Worm (Caenorhabditis elegans) whole organism, L4 larva: ENCODE measurements around the gene R09A8.2.

Source experiments
- F26F4.8 ChIP-seq: fragments of 200-800 bp; sonication (Bioruptor generic); conservative IDR thresholded peaks from 2 replicates; pipeline ENCODE4 v1.3.6; 2022; ENCODE audit warnings: missing genetic modification characterization, missing compliant biosample characterization
- F49E8.2 ChIP-seq: sonication (generic microtip); optimal IDR thresholded peaks from 2 replicates; lab custom pipeline; 2016; ENCODE audit warnings: missing compliant biosample characterization, mild to moderate bottlenecking, missing genetic modification characterization, borderline replicate concordance
- T26A8.4 ChIP-seq: fragments of 200-800 bp; sonication (Bioruptor generic); IDR thresholded peaks from 2 replicates; pipeline ENCODE4 v1.3.6; 2022; ENCODE audit warnings: missing genetic modification characterization, missing compliant biosample characterization
- Y105C5A.15 ChIP-seq: fragments of 200-800 bp; sonication (Bioruptor generic); IDR thresholded peaks from 2 replicates; pipeline ENCODE4 v1.3.6; 2022; ENCODE audit warnings: missing genetic modification characterization, missing compliant biosample characterization
- Y48G9A.11 ChIP-seq: fragments of 200-800 bp; sonication (Bioruptor generic); IDR thresholded peaks from 2 replicates; pipeline ENCODE4 v1.3.6; 2022; ENCODE audit warnings: missing genetic modification reagents, missing genetic modification characterization, missing compliant biosample characterization
- Y5F2A.4 ChIP-seq: fragments of 200-800 bp; sonication (Bioruptor generic); optimal IDR thresholded peaks from 2 replicates; lab custom pipeline; 2018; ENCODE audit warnings: mild to moderate bottlenecking, missing genetic modification characterization, missing compliant biosample characterization
- Y75B8A.6 ChIP-seq: fragments of 200-800 bp; sonication (Bioruptor generic); IDR thresholded peaks from 2 replicates; pipeline ENCODE4 v1.3.6; 2022; ENCODE audit warnings: missing genetic modification reagents, missing genetic modification characterization, missing compliant biosample characterization
- ZK337.2 ChIP-seq: fragments of 200-800 bp; sonication (Bioruptor generic); IDR thresholded peaks from 2 replicates; pipeline ENCODE4 v1.3.6; 2022; ENCODE audit warnings: missing genetic modification reagents, missing genetic modification characterization, missing compliant biosample characterization
- ZK546.5 ChIP-seq, 2 experiments: sonication (generic microtip); optimal IDR thresholded peaks; 2 replicates each; lab custom pipeline; 2017; ENCODE audit warnings: missing biosample characterization in 2 of 2, missing genetic modification characterization in 2 of 2
- aly-2 ChIP-seq: sonication (generic microtip); optimal IDR thresholded peaks from 2 replicates; lab custom pipeline; 2018; ENCODE audit warnings: missing biosample characterization, missing genetic modification characterization
- attf-4 ChIP-seq: sonication (generic microtip); optimal IDR thresholded peaks from 3 replicates; lab custom pipeline; 2017; ENCODE audit warnings: missing biosample characterization, missing genetic modification characterization
- ceh-28 ChIP-seq: fragments of 150-350 bp; optimal IDR thresholded peaks from 2 replicates; lab custom pipeline; 2014; ENCODE audit warnings: missing biosample characterization, missing genetic modification reagents, missing genetic modification characterization
- ceh-32 ChIP-seq: sonication (generic microtip); optimal IDR thresholded peaks from 2 replicates; lab custom pipeline; 2016; ENCODE audit warnings: mild to moderate bottlenecking, missing genetic modification characterization, missing compliant biosample characterization; ENCODE audit not compliant: poor library complexity
- ceh-44 ChIP-seq: fragments of 200-800 bp; sonication (Bioruptor generic); IDR thresholded peaks from 2 replicates; pipeline ENCODE4 v1.3.6; 2022; ENCODE audit warnings: missing genetic modification reagents, missing genetic modification characterization, missing compliant biosample characterization
- ceh-82 ChIP-seq: sonication (generic microtip); optimal IDR thresholded peaks from 2 replicates; lab custom pipeline; 2017; ENCODE audit warnings: missing biosample characterization, missing genetic modification characterization
- cey-2 ChIP-seq: sonication (generic microtip); optimal IDR thresholded peaks from 3 replicates; lab custom pipeline; 2017; ENCODE audit warnings: missing genetic modification characterization, mild to moderate bottlenecking, missing compliant biosample characterization, antibody characterized with exemption, borderline replicate concordance; ENCODE audit not compliant: insufficient read depth
- daf-16 ChIP-seq, 3 experiments: sonication (generic microtip); optimal IDR thresholded peaks; 2 replicates each; lab custom pipeline; 2016 to 2017; ENCODE audit warnings: missing genetic modification characterization in 3 of 3, missing genetic modification reagents in 3 of 3, mild to moderate bottlenecking in 2 of 3, missing compliant biosample characterization in 2 of 3, missing biosample characterization in 1 of 3, moderate library complexity in 1 of 3
- daf-19 ChIP-seq: fragments of 200-800 bp; sonication (Bioruptor generic); conservative IDR thresholded peaks from 2 replicates; pipeline ENCODE4 v1.3.6; 2022; ENCODE audit warnings: missing genetic modification characterization, missing compliant biosample characterization
- dmd-8 ChIP-seq: fragments of 200-800 bp; sonication (Bioruptor generic); IDR thresholded peaks from 2 replicates; pipeline ENCODE4 v1.3.6; 2022; ENCODE audit warnings: missing genetic modification characterization, missing compliant biosample characterization
- dpl-1 ChIP-seq: fragments of 150-350 bp; optimal IDR thresholded peaks from 2 replicates; lab custom pipeline; 2014; ENCODE audit warnings: missing biosample characterization, missing genetic modification reagents, missing genetic modification characterization
- dve-1 ChIP-seq: sonication (generic microtip); optimal IDR thresholded peaks from 2 replicates; lab custom pipeline; 2017; ENCODE audit warnings: antibody characterized with exemption, mild to moderate bottlenecking, missing genetic modification characterization, missing compliant biosample characterization; ENCODE audit not compliant: insufficient read depth
- egl-27 ChIP-seq: sonication (generic microtip); optimal IDR thresholded peaks from 3 replicates; lab custom pipeline; 2017; ENCODE audit warnings: missing biosample characterization, missing genetic modification reagents, missing genetic modification characterization
- egl-43 ChIP-seq: fragments of 200-800 bp; sonication (Bioruptor generic); IDR thresholded peaks from 2 replicates; pipeline ENCODE4 v1.3.6; 2022; ENCODE audit warnings: missing genetic modification reagents, missing genetic modification characterization, missing compliant biosample characterization
- fos-1 ChIP-seq: fragments of 150-350 bp; optimal IDR thresholded peaks from 2 replicates; lab custom pipeline; 2014; ENCODE audit warnings: missing biosample characterization, missing genetic modification characterization
- gei-8 ChIP-seq: fragments of 200-800 bp; sonication (Bioruptor generic); optimal IDR thresholded peaks from 2 replicates; lab custom pipeline; 2018; ENCODE audit warnings: mild to moderate bottlenecking, missing genetic modification characterization, missing compliant biosample characterization
- hmg-1.1 ChIP-seq: fragments of 200-800 bp; sonication (Bioruptor generic); IDR thresholded peaks from 2 replicates; pipeline ENCODE4 v1.3.6; 2022; ENCODE audit warnings: missing genetic modification reagents, missing genetic modification characterization, missing compliant biosample characterization
- lim-7 ChIP-seq: fragments of 200-800 bp; sonication (Bioruptor generic); IDR thresholded peaks from 2 replicates; pipeline ENCODE4 v1.3.6; 2022; ENCODE audit warnings: missing genetic modification characterization, missing compliant biosample characterization
- lin-13 ChIP-seq: fragments of 150-350 bp; optimal IDR thresholded peaks from 2 replicates; lab custom pipeline; 2014; ENCODE audit warnings: missing biosample characterization, missing genetic modification reagents, missing genetic modification characterization
- lin-38 ChIP-seq: fragments of 200-800 bp; sonication (Bioruptor generic); IDR thresholded peaks from 2 replicates; pipeline ENCODE4 v1.3.6; 2022; ENCODE audit warnings: missing genetic modification reagents, missing genetic modification characterization, missing compliant biosample characterization
- lin-39 ChIP-seq: fragments of 150-350 bp; optimal IDR thresholded peaks from 2 replicates; lab custom pipeline; 2014; ENCODE audit warnings: missing biosample characterization, missing genetic modification reagents, missing genetic modification characterization
- lsy-2 ChIP-seq, 2 experiments: fragments of 150-350 bp in 1 of 2; sonication (generic microtip) in 1 of 2; optimal IDR thresholded peaks; 2 replicates each; lab custom pipeline; 2014 to 2017; ENCODE audit warnings: missing biosample characterization in 2 of 2, missing genetic modification characterization in 2 of 2
- madf-5 ChIP-seq, 2 experiments: fragments of 200-800 bp; sonication (Bioruptor generic); IDR thresholded peaks; 2 replicates each; pipeline ENCODE4 v1.3.6; 2022; ENCODE audit warnings: missing compliant biosample characterization in 2 of 2, missing genetic modification characterization in 2 of 2
- madf-9 ChIP-seq: fragments of 200-800 bp; sonication (Bioruptor generic); conservative IDR thresholded peaks from 2 replicates; pipeline ENCODE4 v1.3.6; 2022; ENCODE audit warnings: missing genetic modification reagents, missing genetic modification characterization, missing compliant biosample characterization
- mdt-29 ChIP-seq: fragments of 200-800 bp; sonication (Bioruptor generic); IDR thresholded peaks from 2 replicates; pipeline ENCODE4 v1.3.6; 2022; ENCODE audit warnings: missing genetic modification reagents, missing genetic modification characterization, missing compliant biosample characterization
- nhr-10 ChIP-seq: fragments of 150-350 bp; optimal IDR thresholded peaks from 2 replicates; lab custom pipeline; 2014; ENCODE audit warnings: missing biosample characterization, missing genetic modification characterization
- nhr-102 ChIP-seq: sonication (generic microtip); optimal IDR thresholded peaks from 2 replicates; lab custom pipeline; 2016; ENCODE audit warnings: mild to moderate bottlenecking, missing genetic modification characterization, moderate library complexity, missing compliant biosample characterization
- nhr-11 ChIP-seq: fragments of 150-350 bp; optimal IDR thresholded peaks from 2 replicates; lab custom pipeline; 2014; ENCODE audit warnings: missing biosample characterization, missing genetic modification characterization
- nhr-111 ChIP-seq: fragments of 200-800 bp; sonication (Bioruptor generic); optimal IDR thresholded peaks from 2 replicates; lab custom pipeline; 2018; ENCODE audit warnings: mild to moderate bottlenecking, missing genetic modification characterization, missing compliant biosample characterization
- nhr-42 ChIP-seq: fragments of 200-800 bp; sonication (Bioruptor generic); IDR thresholded peaks from 2 replicates; pipeline ENCODE4 v1.3.6; 2022; ENCODE audit warnings: missing genetic modification characterization, missing compliant biosample characterization
- nhr-77 ChIP-seq: fragments of 150-350 bp; optimal IDR thresholded peaks from 2 replicates; lab custom pipeline; 2014; ENCODE audit warnings: missing biosample characterization, missing genetic modification characterization
- php-3 ChIP-seq: fragments of 200-800 bp; sonication (Bioruptor generic); IDR thresholded peaks from 2 replicates; pipeline ENCODE4 v1.3.6; 2022; ENCODE audit warnings: missing genetic modification reagents, missing genetic modification characterization, missing compliant biosample characterization
- pqm-1 ChIP-seq: sonication (generic microtip); optimal IDR thresholded peaks from 2 replicates; lab custom pipeline; 2017; ENCODE audit warnings: missing biosample characterization, missing genetic modification characterization
- saeg-2 ChIP-seq: fragments of 200-800 bp; sonication (Bioruptor generic); IDR thresholded peaks from 2 replicates; pipeline ENCODE4 v1.3.6; 2022; ENCODE audit warnings: missing genetic modification reagents, missing genetic modification characterization, missing compliant biosample characterization
- sdz-12 ChIP-seq: fragments of 200-800 bp; sonication (Bioruptor generic); optimal IDR thresholded peaks from 2 replicates; lab custom pipeline; 2018; ENCODE audit warnings: mild to moderate bottlenecking, missing genetic modification characterization, missing compliant biosample characterization
- spr-1 ChIP-seq: sonication (generic microtip); optimal IDR thresholded peaks from 2 replicates; lab custom pipeline; 2016; ENCODE audit warnings: mild to moderate bottlenecking, missing genetic modification characterization, missing compliant biosample characterization
- tra-1 ChIP-seq: fragments of 200-800 bp; sonication (Bioruptor generic); IDR thresholded peaks from 2 replicates; pipeline ENCODE4 v1.3.6; 2022; ENCODE audit warnings: missing genetic modification reagents, missing genetic modification characterization, missing compliant biosample characterization
- unc-62 ChIP-seq, 3 experiments: fragments of 150-350 bp in 1 of 3; sonication (generic microtip); optimal IDR thresholded peaks in 2 of 3; peaks in 1 of 3; 1 replicate in 1 of 3; 2 replicates in 2 of 3; lab custom pipeline; 2014 to 2017; ENCODE audit warnings: missing biosample characterization in 3 of 3, missing genetic modification characterization in 3 of 3, missing genetic modification reagents in 3 of 3, missing genotype in 1 of 3
- zag-1 ChIP-seq: fragments of 150-350 bp; optimal IDR thresholded peaks from 2 replicates; lab custom pipeline; 2014; ENCODE audit warnings: missing biosample characterization, missing genetic modification characterization
- zfp-2 ChIP-seq: sonication (generic microtip); optimal IDR thresholded peaks from 2 replicates; lab custom pipeline; 2016; ENCODE audit warnings: mild to moderate bottlenecking, missing genetic modification characterization, missing compliant biosample characterization
- ztf-11 ChIP-seq: fragments of 150-350 bp; optimal IDR thresholded peaks from 2 replicates; lab custom pipeline; 2014; ENCODE audit warnings: missing biosample characterization, missing genetic modification characterization

The R09A8.2 gene

DNA sequence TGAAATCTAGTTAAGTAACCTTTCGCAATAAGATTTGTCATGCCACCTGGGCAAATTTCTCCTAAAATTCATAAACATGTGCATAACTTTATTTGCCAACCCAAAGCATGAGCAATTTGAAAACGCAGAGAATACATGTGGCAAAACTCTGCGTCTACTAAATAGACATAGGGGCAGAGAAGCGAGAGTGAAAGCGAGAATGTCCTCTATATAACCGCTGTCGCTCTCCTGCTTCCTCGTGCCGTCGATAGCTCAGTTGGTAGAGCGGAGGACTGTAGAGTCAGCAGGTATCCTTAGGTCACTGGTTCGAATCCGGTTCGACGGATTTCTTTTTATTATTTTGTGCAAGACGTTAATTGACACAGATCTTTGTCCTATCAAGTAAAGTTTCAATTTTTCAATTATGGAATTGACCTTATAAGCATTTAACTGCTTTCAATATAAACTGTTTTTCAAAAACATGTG is 45.8 kb downstream of the R09A8.2 start (continued):
- TF ChIP-seq aly-2 (tag; lab: Kevin White, UChicago) (no peak), php-3 (GFP tag; lab: Robert Waterston, UW) (peak; percentile 76), unc-62 (GFP tag; optimal IDR thresholded peaks at IDR 0.05 in 1 of 2; lab: Kevin White, UChicago) (peak in 1 of 2 experiments; percentile 90), unc-62 (tag; optimal IDR thresholded peaks at IDR 0.05; lab: Kevin White, UChicago) (no peak), attf-4 (tag; lab: Kevin White, UChicago) (no peak), lin-38 (GFP tag; lab: Robert Waterston, UW) (peak; percentile 80), nhr-11 (tag; lab: Kevin White, UChicago) (peak; percentile 61), mdt-29 (peak; percentile 86), ztf-11 (no peak), nhr-111 (GFP tag; lab: Kevin White, UChicago) (peak; percentile 83), nhr-77 (tag; lab: Kevin White, UChicago) (no peak), F26F4.8 (GFP tag; lab: Robert Waterston, UW) (peak; percentile 86), zag-1 (tag; lab: Kevin White, UChicago) (no peak), dmd-8 (peak; percentile 93), Y75B8A.6 (peak; percentile 92), lin-13 (GFP tag; lab: Kevin White, UChicago) (peak; percentile 20), tra-1 (GFP tag; lab: Robert Waterston, UW) (peak; percentile 88), madf-9 (GFP tag; lab: Robert Waterston, UW) (peak; percentile 76), lim-7 (GFP tag; lab: Robert Waterston, UW) (peak; percentile 96), nhr-102 (tag; lab: Kevin White, UChicago) (peak; percentile 90), dpl-1 (GFP tag; lab: Kevin White, UChicago) (peak; percentile 42), nhr-42 (GFP tag; lab: Robert Waterston, UW) (peak; percentile 86), sdz-12 (GFP tag; lab: Kevin White, UChicago) (peak; percentile 89), daf-16 (GFP tag; optimal IDR thresholded peaks at IDR 0.05; lab: Kevin White, UChicago) (peak; percentile 80 to 82), daf-16 (tag; optimal IDR thresholded peaks at IDR 0.05; lab: Kevin White, UChicago) (peak; percentile 16), ZK337.2 (peak; percentile 84), gei-8 (GFP tag; lab: Kevin White, UChicago) (peak; percentile 92), ceh-44 (peak; percentile 94), fos-1 (tag; lab: Kevin White, UChicago) (no peak), madf-5 (GFP tag; IDR thresholded peaks at IDR 0.05; lab: Robert Waterston, UW) (peak; percentile 83), Y48G9A.11 (GFP tag; lab: Robert Waterston, UW) (peak; percentile 77), nhr-10 (tag; lab: Kevin White, UChicago) (peak; percentile 1), T26A8.4 (GFP tag; lab: Robert Waterston, UW) (peak; percentile 94), dve-1 (tag; lab: Kevin White, UChicago) (peak; percentile 69), lsy-2 (tag; optimal IDR thresholded peaks at IDR 0.05; lab: Kevin White, UChicago) (peak in 1 of 2 experiments; percentile 60), ceh-28 (tag; lab: Kevin White, UChicago) (no peak), lin-39 (tag; lab: Kevin White, UChicago) (no peak), egl-43 (GFP tag; lab: Robert Waterston, UW) (peak; percentile 99), egl-27 (no peak), daf-19 (GFP tag; lab: Robert Waterston, UW) (peak; percentile 91), cey-2 (tag; lab: Kevin White, UChicago) (no peak), spr-1 (peak; percentile 85), zfp-2 (no peak), ceh-32 (tag; lab: Kevin White, UChicago) (no peak), Y105C5A.15 (GFP tag; lab: Robert Waterston, UW) (peak; percentile 97), Y5F2A.4 (GFP tag; lab: Kevin White, UChicago) (peak; percentile 65), pqm-1 (tag; lab: Kevin White, UChicago) (no peak), F49E8.2 (peak; percentile 28), hmg-1.1 (GFP tag; lab: Robert Waterston, UW) (peak; percentile 96), saeg-2 (GFP tag; lab: Robert Waterston, UW) (peak; percentile 77), ceh-82 (tag; lab: Kevin White, UChicago) (no peak), ZK546.5 (tag; optimal IDR thresholded peaks at IDR 0.05; lab: Kevin White, UChicago) (no peak)
